Fruit fly (Drosophila melanogaster) whole organism, larva: ENCODE data around the gene CG18063.
A peak's percentile ranks its signal among the peaks of the same experiment; 100 is the strongest.

Experiments
- noc ChIP-seq: fragments of 200-800 bp; sonication (Bioruptor generic); optimal IDR thresholded peaks from 3 replicates; lab custom pipeline; 2019; ENCODE audit warnings: missing biosample characterization, mild to moderate bottlenecking, missing genetic modification characterization, moderate library complexity

CG18063 gene

DNA sequence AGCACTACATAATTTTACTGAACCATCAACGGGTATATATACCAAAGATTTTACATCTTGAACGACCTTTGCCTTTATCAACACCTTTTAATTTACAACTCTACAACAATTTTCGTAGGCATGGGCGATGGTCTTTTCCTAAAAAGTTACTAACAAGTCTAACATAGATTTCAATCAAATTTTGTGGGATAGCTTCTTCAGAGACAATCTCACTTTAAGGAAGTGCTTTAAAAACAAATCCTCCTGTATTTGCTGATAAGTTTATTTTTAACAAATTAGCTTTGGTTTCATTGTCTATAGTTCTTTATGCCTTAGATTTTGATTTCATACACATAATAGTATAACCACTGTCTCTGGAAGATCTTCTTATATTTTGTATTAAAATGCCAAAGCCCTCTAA lies at the start of gene CG18063:
Gene CG18063, plus strand, starts transcription at position 301 of the 400 bp plus-strand sequence.
- no peak for TF ChIP-seq noc

DNA sequence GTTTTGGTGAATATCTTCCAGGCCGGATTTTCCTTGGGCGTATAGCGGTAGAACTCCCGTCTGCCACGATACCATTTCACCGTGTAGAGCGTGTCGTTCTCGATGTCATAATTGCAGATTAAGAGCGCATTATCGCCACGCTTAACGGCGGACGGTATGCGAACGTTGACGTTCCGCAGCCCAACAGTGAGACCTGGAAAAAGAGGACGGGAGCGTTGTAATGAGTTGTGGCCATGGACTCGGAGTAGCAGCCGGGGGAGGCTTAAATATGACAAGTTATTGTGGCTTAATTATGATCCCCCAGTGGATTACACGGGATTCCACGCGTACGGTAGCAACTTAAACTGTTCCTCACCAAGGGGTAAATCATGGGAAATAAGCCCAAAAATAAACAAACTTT lies 49.6 kb upstream of the CG18063 start:
- no peak for TF ChIP-seq noc

DNA sequence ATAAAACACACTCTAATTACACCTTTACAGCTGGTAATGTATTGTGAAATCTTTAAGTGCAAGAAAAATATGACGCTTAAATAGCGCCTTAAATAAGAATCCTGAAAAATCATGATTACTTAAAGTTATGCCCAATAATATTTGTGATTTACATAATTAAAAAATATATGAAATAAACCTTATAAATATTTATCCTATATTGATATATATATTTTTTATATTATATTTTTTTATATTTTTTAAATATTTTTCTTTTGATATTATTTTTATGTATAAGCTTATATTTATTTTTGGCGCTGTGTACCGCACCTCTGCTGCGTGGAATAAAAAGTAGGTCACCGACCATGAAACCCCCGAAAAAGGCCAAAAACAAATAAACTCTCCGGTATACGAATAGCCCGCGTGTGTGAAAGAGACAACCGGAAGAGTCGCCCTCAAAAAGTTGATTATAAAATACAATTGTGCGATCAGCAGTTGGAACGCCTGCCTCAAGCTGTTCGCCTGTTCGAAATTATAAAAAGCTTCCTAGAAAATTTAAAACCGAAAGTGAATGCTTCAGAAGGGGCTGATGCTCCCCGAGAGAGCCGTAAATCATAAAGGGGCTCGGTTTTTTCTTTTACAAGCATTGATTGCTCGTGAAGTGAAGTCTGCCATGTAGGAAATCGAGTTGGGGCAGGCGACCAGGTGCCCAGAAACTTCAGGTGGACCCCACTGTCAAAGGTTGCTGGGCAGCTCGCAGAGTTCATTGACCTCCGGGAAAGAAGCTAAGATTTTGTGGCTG lies 49.0 kb upstream of the CG18063 start:
- TF ChIP-seq noc, result peak; percentile 65

DNA sequence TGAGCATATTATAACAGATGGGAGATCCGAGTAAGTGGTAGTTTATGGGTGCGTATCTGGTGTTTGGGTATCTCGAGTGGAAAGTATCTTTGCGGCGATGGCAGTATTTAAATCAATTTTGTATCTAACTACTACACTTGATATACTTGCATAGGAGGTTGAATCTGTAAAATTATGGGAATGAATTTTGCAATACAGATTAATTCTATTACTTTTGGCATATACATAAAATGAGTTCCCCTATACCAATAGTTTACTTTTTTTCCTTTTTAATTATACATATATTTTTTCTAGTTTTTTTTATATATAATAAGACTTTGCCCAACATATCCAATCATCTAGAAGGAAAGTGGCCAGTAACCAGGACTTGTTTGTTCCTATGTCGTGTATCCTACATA lies 48.4 kb upstream of the CG18063 start:
- TF ChIP-seq noc, result no peak

DNA sequence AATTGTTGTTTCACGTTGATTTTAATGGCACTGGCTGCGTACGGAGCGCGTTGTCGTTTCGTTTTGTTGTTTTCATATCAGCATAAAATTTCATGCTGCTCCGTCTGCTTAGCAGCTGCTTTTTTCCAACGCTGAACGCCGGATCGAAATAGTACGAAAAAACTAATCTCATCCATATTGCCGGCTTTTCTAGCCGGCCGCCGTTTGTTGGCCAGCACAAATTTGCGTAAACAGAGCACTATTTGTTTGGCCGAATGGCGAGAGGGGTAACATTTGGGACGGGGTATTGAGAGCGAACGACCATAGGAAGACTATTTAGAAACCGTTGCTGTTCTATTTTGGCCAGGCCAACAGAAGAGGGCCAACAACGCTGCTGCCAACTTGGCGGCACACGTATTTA lies 47.8 kb upstream of the CG18063 start:
- TF ChIP-seq noc, result peak; percentile 1

- TF ChIP-seq noc, result peak; percentile 87
Measured at dm6 chr2L:15910937-15911590, 46.6 kb upstream of the CG18063 start.

dm6 chr2L:15911591-15912007 lies 46.1 kb upstream of the CG18063 start:
- TF ChIP-seq noc, result no peak

- TF ChIP-seq noc, result peak; percentile 97
Measured at dm6 chr2L:15912008-15912900, 45.4 kb upstream of the CG18063 start.

- TF ChIP-seq noc, result peak; percentile 16
Measured at dm6 chr2L:15912901-15913673, 44.6 kb upstream of the CG18063 start.

DNA sequence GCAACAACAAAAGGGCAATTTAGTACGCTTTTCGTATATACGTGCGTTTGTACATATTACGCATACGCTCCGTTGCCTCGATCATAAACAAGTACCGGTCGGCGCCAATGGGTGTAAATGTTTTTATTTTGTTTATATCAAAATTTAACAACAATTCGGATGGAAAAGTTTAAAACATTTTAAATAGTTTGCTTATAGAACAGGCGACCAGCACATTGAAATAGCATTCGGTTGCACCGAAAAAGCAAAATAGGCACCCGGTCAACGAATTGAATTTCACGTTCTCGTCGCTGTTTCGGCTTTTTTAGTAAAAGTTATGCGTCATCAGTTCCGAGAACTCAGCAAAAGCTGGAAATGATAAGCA lies 44.0 kb upstream of the CG18063 start:
- TF ChIP-seq noc, result peak; percentile 45

DNA sequence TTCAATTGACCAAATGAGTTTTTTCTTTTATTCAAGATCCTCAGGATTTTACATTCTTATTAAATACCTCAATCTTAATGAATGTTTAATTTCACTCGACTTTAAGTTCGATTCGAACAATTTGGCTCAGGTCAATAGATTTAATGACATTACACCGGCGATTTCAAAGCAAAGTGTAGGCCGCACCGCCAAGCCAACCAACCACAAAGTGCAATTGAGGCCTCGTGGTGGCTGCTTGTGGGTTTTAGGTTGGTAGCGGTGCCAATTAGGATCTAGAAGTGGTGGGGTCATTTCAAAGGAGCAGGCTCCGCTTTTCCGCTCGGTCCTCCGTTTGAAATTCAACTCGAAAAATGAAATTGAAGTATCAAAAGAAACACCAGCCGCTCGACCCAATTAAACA lies 41.1 kb upstream of the CG18063 start, which contains the start of gene CG13244:
Gene CG13244, plus strand, starts transcription at position 301 of the 400 bp plus-strand sequence.
- TF ChIP-seq noc, result no peak

dm6 chr2L:15923095-15923494 lies 34.6 kb upstream of the CG18063 start, which contains the start of gene CG4793:
Gene CG4793 (plus strand): TSS chr2L:15923395.
- no peak for TF ChIP-seq noc

- TF ChIP-seq noc, result no peak
Measured at dm6 chr2L:15936138-15936537, 21.5 kb upstream of the CG18063 start.

DNA sequence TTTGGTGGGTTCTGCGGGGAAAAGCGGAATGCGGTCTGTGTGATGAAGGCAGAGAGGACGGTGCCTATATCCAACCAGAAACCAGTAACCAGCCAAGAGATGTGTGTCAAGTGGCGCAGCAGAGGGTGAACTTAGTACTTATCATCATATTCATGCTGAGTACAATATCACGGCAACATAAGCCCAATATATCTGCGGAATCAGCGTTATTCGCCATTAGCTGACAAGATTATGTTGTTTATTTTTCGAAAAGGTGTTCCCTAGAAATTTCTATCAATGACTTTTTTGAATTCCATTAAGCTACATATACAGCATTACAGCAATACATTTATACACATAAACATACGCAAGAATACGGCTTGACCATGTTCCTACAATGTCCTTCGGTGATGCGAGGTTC lies 16.5 kb upstream of the CG18063 start, which contains the start of gene CG12448:
Gene CG12448, plus strand, starts transcription at position 301 of the 400 bp plus-strand sequence.
- no peak for TF ChIP-seq noc

DNA sequence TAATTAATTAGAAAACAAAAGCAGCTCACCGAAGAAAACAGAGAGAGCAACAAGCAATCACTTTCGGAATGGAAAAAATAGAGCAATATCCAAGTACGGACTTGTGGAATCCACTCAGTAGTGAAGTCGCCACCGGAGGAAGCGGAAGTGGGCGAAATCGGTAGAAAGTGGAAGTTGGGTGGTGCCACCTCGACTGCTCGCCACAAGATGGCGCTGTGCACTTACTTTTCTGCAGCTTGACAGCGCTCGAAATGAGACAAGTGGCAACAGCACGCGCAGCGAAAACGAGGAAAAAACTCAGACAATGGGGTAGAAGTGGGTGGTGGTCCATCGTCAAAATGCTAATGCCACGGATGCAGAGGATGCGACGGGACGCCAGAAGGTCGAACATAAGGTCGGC lies 8.2 kb upstream of the CG18063 start:
- no peak for TF ChIP-seq noc

DNA sequence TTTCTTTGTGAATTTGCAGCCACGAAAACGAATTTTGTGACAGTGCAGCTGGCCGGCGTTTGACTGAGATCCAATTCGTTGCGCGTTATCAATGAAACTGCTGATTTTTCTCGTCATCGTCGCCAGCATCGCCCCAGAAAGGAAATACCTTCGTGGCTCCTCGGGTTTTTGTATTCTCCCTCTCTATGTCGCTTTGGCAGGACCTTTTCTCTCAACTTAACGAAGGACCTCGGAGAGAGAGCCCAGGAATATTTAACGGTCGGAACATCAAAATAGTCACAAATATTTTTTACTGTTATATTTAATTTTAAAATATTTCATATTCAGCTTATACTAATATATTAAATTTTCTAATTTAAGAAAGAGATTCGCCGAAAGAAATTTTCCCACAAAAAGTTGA lies 4.7 kb downstream of the CG18063 start, which contains the start of gene beat-Ib:
Gene beat-Ib, minus strand, starts transcription at position 101 of the 400 bp plus-strand sequence.
- TF ChIP-seq noc, result no peak
